Worm (Caenorhabditis elegans): ENCODE measurements around the gene K01A2.6.
A peak's percentile ranks its signal among the peaks of the same experiment; 100 is the strongest.

Gene K01A2.6

ce11 chrII:255124-255523, 44.7 kb upstream of the K01A2.6 start (continued):
- TF ChIP-seq lin-13 (GFP tag; optimal IDR thresholded peaks at IDR 0.05) (peak; percentile 98), ztf-11 (tag; optimal IDR thresholded peaks at IDR 0.05) (peak; percentile 48 to 93), snpc-4 (tag; optimal IDR thresholded peaks at IDR 0.05) (peak; percentile 92), fkh-4 (tag; optimal IDR thresholded peaks at IDR 0.05; ENCODE audit: borderline replicate concordance) (peak; percentile 84), ceh-90 (tag; optimal IDR thresholded peaks at IDR 0.05) (peak; percentile 74), elt-2 (tag; optimal IDR thresholded peaks at IDR 0.05) (peak; percentile 79), ceh-82 (tag; optimal IDR thresholded peaks at IDR 0.05) (peak; percentile 95 to 98 (median 96)), elt-3 (tag; optimal IDR thresholded peaks at IDR 0.05) (peak in 5 of 6 experiments; percentile 39 to 94 (median 62)), mdl-1 (tag; optimal IDR thresholded peaks at IDR 0.05) (peak in 1 of 2 experiments; percentile 86), pag-3 (tag; optimal IDR thresholded peaks at IDR 0.05; ENCODE audit: borderline replicate concordance, insufficient read depth) (no peak), isw-1 (GFP tag; IDR thresholded peaks at IDR 0.05) (peak; percentile 96), hpl-2 (GFP tag; optimal IDR thresholded peaks at IDR 0.05) (peak; percentile 93), rnt-1 (tag; optimal IDR thresholded peaks at IDR 0.05) (peak; percentile 98), ets-5 (GFP tag; IDR thresholded peaks at IDR 0.05) (no peak), alr-1 (tag; optimal IDR thresholded peaks at IDR 0.05; ENCODE audit: borderline replicate concordance) (no peak), aha-1 (tag; optimal IDR thresholded peaks at IDR 0.05) (peak; percentile 50), Y116A8C.19 (tag; optimal IDR thresholded peaks at IDR 0.05; ENCODE audit: borderline replicate concordance) (no peak), C16A3.4 (tag; optimal IDR thresholded peaks at IDR 0.05) (peak; percentile 99), ama-1 (optimal IDR thresholded peaks at IDR 0.05) (no peak), tbx-2 (tag; optimal IDR thresholded peaks at IDR 0.05) (peak; percentile 97), efl-1 (optimal IDR thresholded peaks at IDR 0.05) (peak; percentile 95 to 97), efl-1 (GFP tag; optimal IDR thresholded peaks at IDR 0.05 in 1 of 2) (peak; percentile 88 to 99), efl-3 (GFP tag; optimal IDR thresholded peaks at IDR 0.05) (peak; percentile 79), hlh-4 (tag; optimal IDR thresholded peaks at IDR 0.05) (no peak), lin-35 (GFP tag; optimal IDR thresholded peaks at IDR 0.05) (peak; percentile 90 to 94), nhr-12 (tag; optimal IDR thresholded peaks at IDR 0.05) (no peak), fos-1 (tag; optimal IDR thresholded peaks at IDR 0.05) (peak; percentile 92), irx-1 (tag; optimal IDR thresholded peaks at IDR 0.05) (peak; percentile 94), C04F5.9 (tag; optimal IDR thresholded peaks at IDR 0.05) (peak; percentile 88), grh-1 (GFP tag; IDR thresholded peaks at IDR 0.05) (peak; percentile 92), nhr-84 (tag; optimal IDR thresholded peaks at IDR 0.05) (no peak), jun-1 (tag; optimal IDR thresholded peaks at IDR 0.05) (peak; percentile 90), nhr-11 (tag; optimal IDR thresholded peaks at IDR 0.05) (peak; percentile 85), lir-3 (tag; optimal IDR thresholded peaks at IDR 0.05; ENCODE audit: poor library complexity) (peak; percentile 91), vab-15 (tag; optimal IDR thresholded peaks at IDR 0.05) (peak; percentile 93), unc-30 (tag; optimal IDR thresholded peaks at IDR 0.05) (no peak), skn-1 (tag; optimal IDR thresholded peaks at IDR 0.05) (peak; percentile 93), ceh-88 (GFP tag; IDR thresholded peaks at IDR 0.05) (peak; percentile 90), nhr-47 (tag; optimal IDR thresholded peaks at IDR 0.05) (peak; percentile 98)

- TF ChIP-seq mab-9 (GFP tag; IDR thresholded peaks at IDR 0.05) (no peak), isw-1 (GFP tag; IDR thresholded peaks at IDR 0.05) (no peak), lsy-2 (tag; optimal IDR thresholded peaks at IDR 0.05) (no peak), tbx-2 (tag; optimal IDR thresholded peaks at IDR 0.05) (no peak), nhr-84 (tag; optimal IDR thresholded peaks at IDR 0.05) (no peak), sup-37 (GFP tag; optimal IDR thresholded peaks at IDR 0.05) (no peak), pag-3 (tag; optimal IDR thresholded peaks at IDR 0.05; ENCODE audit: borderline replicate concordance, insufficient read depth) (no peak), fos-1 (tag; optimal IDR thresholded peaks at IDR 0.05) (no peak), skn-1 (tag; optimal IDR thresholded peaks at IDR 0.05) (no peak), snpc-4 (tag; optimal IDR thresholded peaks at IDR 0.05) (no peak), F16B12.6 (tag; optimal IDR thresholded peaks at IDR 0.05) (no peak)
These were observed 42.3 kb upstream of the K01A2.6 start, which contains the start of gene cat-2 for ce11 chrII:257519-257918. TSS of gene cat-2 (plus strand) at chrII:257819.
